ENCODE assay signal across 3 worm cellular contexts in the genomic region with DNA sequence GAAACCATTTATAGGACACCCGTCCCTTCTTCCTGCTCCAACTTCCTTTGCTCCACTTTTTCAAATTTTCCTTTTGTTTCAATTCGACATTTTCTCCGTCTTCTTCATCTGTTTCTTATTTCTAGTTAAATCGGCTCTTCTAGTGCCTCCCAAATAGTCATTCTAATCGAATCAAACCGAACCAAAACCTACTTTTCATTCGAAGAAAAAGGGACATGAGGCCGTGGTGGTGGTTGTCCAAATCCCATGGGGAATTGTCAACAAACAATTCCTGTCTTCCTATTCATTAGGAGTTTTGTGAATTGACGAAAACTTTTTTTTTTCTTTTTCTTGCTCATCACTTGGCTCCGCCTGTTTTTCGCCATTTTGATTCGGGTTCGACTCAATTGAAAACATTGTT.
TF ChIP-seq lines count a peak whose summit lies in the region.

No protein-coding gene starts in this region.

TF ChIP-seq in whole organism, L1 larva, 84 proteins besides CTCF, POLR2A, EP300 and RAD21:
- TF ChIP-seq ceh-82 (tag; optimal IDR thresholded peaks at IDR 0.05; lab: Kevin White, UChicago) (no peak), lin-14 (GFP tag; optimal IDR thresholded peaks at IDR 0.05; lab: Kevin White, UChicago) (peak; percentile 66), unc-62 (GFP tag; optimal IDR thresholded peaks at IDR 0.05; lab: Kevin White, UChicago) (no peak), grh-1 (GFP tag; IDR thresholded peaks at IDR 0.05; lab: Robert Waterston, UW) (no peak), zip-4 (GFP tag; optimal IDR thresholded peaks at IDR 0.05; lab: Kevin White, UChicago) (no peak), alr-1 (tag; optimal IDR thresholded peaks at IDR 0.05; lab: Kevin White, UChicago; ENCODE audit: borderline replicate concordance) (no peak), tbx-2 (tag; optimal IDR thresholded peaks at IDR 0.05; lab: Kevin White, UChicago) (peak; percentile 39)

TF ChIP-seq in whole organism, late embryonic, 69 proteins besides CTCF, POLR2A, EP300 and RAD21:
- TF ChIP-seq nhr-11 (tag; optimal IDR thresholded peaks at IDR 0.05; lab: Kevin White, UChicago) (no peak), ceh-2 (tag; optimal IDR thresholded peaks at IDR 0.05; lab: Kevin White, UChicago) (no peak), unc-3 (GFP tag; conservative IDR thresholded peaks at IDR 0.05; lab: Robert Waterston, UW) (no peak), unc-3 (tag; optimal IDR thresholded peaks at IDR 0.05; lab: Kevin White, UChicago) (peak; percentile 2), npax-4 (tag; optimal IDR thresholded peaks at IDR 0.05; lab: Kevin White, UChicago) (no peak), F13H6.1 (tag; optimal IDR thresholded peaks at IDR 0.05; lab: Kevin White, UChicago) (no peak), che-1 (tag; optimal IDR thresholded peaks at IDR 0.05; lab: Kevin White, UChicago) (no peak), nhr-232 (tag; optimal IDR thresholded peaks at IDR 0.05; lab: Kevin White, UChicago) (no peak)

TF ChIP-seq in whole organism, mixed stage, embryonic, 35 proteins besides CTCF, POLR2A, EP300 and RAD21:
- TF ChIP-seq ces-1 (GFP tag; optimal IDR thresholded peaks at IDR 0.05; lab: Kevin White, UChicago) (peak; percentile 50), nhr-12 (tag; optimal IDR thresholded peaks at IDR 0.05; lab: Kevin White, UChicago) (no peak)
